Worm (Caenorhabditis elegans) whole organism, L2 larva: Measurements from ENCODE around the gene elks-1.

Experiments
- C34F6.9 ChIP-seq: fragments of 150-350 bp; optimal IDR thresholded peaks from 2 replicates; lab custom pipeline; 2014; ENCODE audit warnings: missing biosample characterization, missing genetic modification characterization
- elt-1 ChIP-seq: fragments of 150-350 bp; optimal IDR thresholded peaks from 2 replicates; lab custom pipeline; 2014; ENCODE audit warnings: missing biosample characterization, missing genetic modification characterization
- elt-3 ChIP-seq: sonication (generic microtip); optimal IDR thresholded peaks from 2 replicates; lab custom pipeline; 2017; ENCODE audit warnings: missing biosample characterization, missing genetic modification characterization
- nhr-11 ChIP-seq: fragments of 150-350 bp; optimal IDR thresholded peaks from 2 replicates; lab custom pipeline; 2014; ENCODE audit warnings: missing biosample characterization, missing genetic modification characterization
- nhr-12 ChIP-seq: fragments of 150-350 bp; optimal IDR thresholded peaks from 2 replicates; lab custom pipeline; 2014; ENCODE audit warnings: missing biosample characterization, missing genetic modification characterization
- nhr-6 ChIP-seq: fragments of 150-350 bp; optimal IDR thresholded peaks from 2 replicates; lab custom pipeline; 2014; ENCODE audit warnings: missing biosample characterization, missing genetic modification characterization
- nhr-77 ChIP-seq: fragments of 150-350 bp; optimal IDR thresholded peaks from 2 replicates; lab custom pipeline; 2014; ENCODE audit warnings: missing biosample characterization, missing genetic modification characterization
- sem-4 ChIP-seq: fragments of 150-350 bp; optimal IDR thresholded peaks from 2 replicates; lab custom pipeline; 2014; ENCODE audit warnings: missing biosample characterization, missing genetic modification reagents, missing genetic modification characterization
- skn-1 ChIP-seq: sonication (generic microtip); optimal IDR thresholded peaks from 2 replicates; lab custom pipeline; 2017; ENCODE audit warnings: missing biosample characterization, missing genetic modification characterization

ce11 chrIV:3293800-3294493 is 55.9 kb downstream of the elks-1 start:
- TF ChIP-seq elt-1 (tag; lab: Kevin White, UChicago), result no peak
- TF ChIP-seq C34F6.9 (tag; lab: Kevin White, UChicago), result no peak
- TF ChIP-seq nhr-77, result no peak
- no peak for TF ChIP-seq elt-3 (tag; lab: Kevin White, UChicago)
- TF ChIP-seq skn-1 (tag; lab: Kevin White, UChicago), result no peak
- TF ChIP-seq sem-4, result no peak
- no peak for TF ChIP-seq nhr-11 (tag; lab: Kevin White, UChicago)
- TF ChIP-seq nhr-12 (tag; lab: Kevin White, UChicago), result no peak
- no peak for TF ChIP-seq nhr-6
